Worm (Caenorhabditis elegans) whole organism, L4/young adult: Measurements from ENCODE around the gene F59B10.5.

Source experiments
- W03F9.2 ChIP-seq: fragments of 150-350 bp; optimal IDR thresholded peaks from 2 replicates; lab custom pipeline; 2014; ENCODE audit warnings: missing biosample characterization, missing genetic modification characterization
- him-1 ChIP-seq: sonication (generic microtip); optimal IDR thresholded peaks from 2 replicates; lab custom pipeline; 2016; ENCODE audit warnings: missing genotype, missing genetic modification reagents, missing genetic modification characterization, missing compliant biosample characterization

ce11 chrII:10530907-10531306, 7.4 kb upstream of the F59B10.5 start:
- TF ChIP-seq him-1 (no peak), W03F9.2 (tag; lab: Kevin White, UChicago) (no peak)
